Worm (Caenorhabditis elegans) whole organism, midembryonic: ENCODE data around the gene T04A6.1.

Source experiments
- T22C8.4 ChIP-seq: fragments of 200-800 bp; sonication (Bioruptor generic); IDR thresholded peaks from 2 replicates; pipeline ENCODE4 v1.3.6; 2022; ENCODE audit warnings: missing genetic modification characterization, missing compliant biosample characterization
- cog-1 ChIP-seq: sonication (generic microtip); optimal IDR thresholded peaks from 2 replicates; lab custom pipeline; 2016; ENCODE audit warnings: missing genetic modification characterization, missing compliant biosample characterization
- flt-1 ChIP-seq: fragments of 200-800 bp; sonication (Bioruptor generic); IDR thresholded peaks from 2 replicates; pipeline ENCODE4 v1.3.6; 2022; ENCODE audit warnings: missing genetic modification characterization, missing compliant biosample characterization
- klf-2 ChIP-seq: fragments of 200-800 bp; sonication (Bioruptor generic); conservative IDR thresholded peaks from 2 replicates; pipeline ENCODE4 v1.3.6; 2022; ENCODE audit warnings: missing genetic modification reagents, missing genetic modification characterization, missing compliant biosample characterization
- med-1 ChIP-seq: sonication (generic microtip); optimal IDR thresholded peaks from 2 replicates; lab custom pipeline; 2017; ENCODE audit warnings: missing genetic modification characterization, mild to moderate bottlenecking, missing compliant biosample characterization, antibody characterized with exemption, missing genetic modification reagents; ENCODE audit not compliant: insufficient read depth
- ref-1 ChIP-seq: fragments of 200-800 bp; sonication (Bioruptor generic); conservative IDR thresholded peaks from 2 replicates; pipeline ENCODE4 v1.3.6; 2022; ENCODE audit warnings: missing genetic modification reagents, missing genetic modification characterization, missing compliant biosample characterization
- tab-1 ChIP-seq: fragments of 200-800 bp; sonication (Bioruptor generic); IDR thresholded peaks from 2 replicates; pipeline ENCODE4 v1.3.6; 2022; ENCODE audit warnings: missing genetic modification characterization, missing compliant biosample characterization
- ztf-23 ChIP-seq: fragments of 200-800 bp; sonication (Bioruptor generic); IDR thresholded peaks from 2 replicates; pipeline ENCODE4 v1.3.6; 2022; ENCODE audit warnings: missing genetic modification reagents, missing genetic modification characterization, missing compliant biosample characterization
- ztf-29 ChIP-seq: fragments of 200-800 bp; sonication (Bioruptor generic); IDR thresholded peaks from 2 replicates; pipeline ENCODE4 v1.3.6; 2022; ENCODE audit warnings: missing genetic modification reagents, missing genetic modification characterization, missing compliant biosample characterization

- TF ChIP-seq klf-2 (GFP tag; lab: Robert Waterston, UW) (no peak), tab-1 (GFP tag; lab: Robert Waterston, UW) (no peak), flt-1 (no peak), med-1 (no peak), T22C8.4 (no peak), ref-1 (GFP tag; lab: Robert Waterston, UW) (no peak), ztf-29 (GFP tag; lab: Robert Waterston, UW) (no peak), cog-1 (tag; lab: Kevin White, UChicago) (no peak), ztf-23 (GFP tag; lab: Robert Waterston, UW) (no peak)
Measured at ce11 chrIII:7580586-7580985, 35.7 kb upstream of the T04A6.1 start.
